Worm (Caenorhabditis elegans) whole organism, L4/young adult: ENCODE results near the gene rabr-1.

Experiments used
- W03F9.2 ChIP-seq: fragments of 150-350 bp; optimal IDR thresholded peaks from 2 replicates; lab custom pipeline; 2014; ENCODE audit warnings: missing biosample characterization, missing genetic modification characterization
- him-1 ChIP-seq: sonication (generic microtip); optimal IDR thresholded peaks from 2 replicates; lab custom pipeline; 2016; ENCODE audit warnings: missing genotype, missing genetic modification reagents, missing genetic modification characterization, missing compliant biosample characterization

DNA sequence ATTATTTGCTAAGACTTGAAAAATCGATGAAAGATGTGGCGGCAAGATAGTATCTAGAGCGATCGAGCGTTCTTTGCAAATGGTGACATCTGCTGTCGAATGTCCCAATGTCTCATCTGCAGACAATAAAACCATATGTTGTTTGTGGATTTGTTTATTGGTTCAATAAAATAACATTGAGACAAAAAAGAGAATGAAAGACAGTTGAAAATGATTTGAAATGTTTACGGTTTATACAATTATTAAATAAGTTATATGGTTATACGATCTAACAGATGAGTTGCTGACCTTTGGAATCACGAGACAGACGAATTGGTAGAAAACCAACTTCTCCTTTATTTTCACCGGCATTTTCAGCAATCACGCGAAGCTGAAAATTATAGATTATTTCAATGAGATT, 22.4 kb upstream of the rabr-1 start, which contains the start of gene R04B3.2:
- TF ChIP-seq W03F9.2 (no peak), him-1 (tag; lab: Kevin White, UChicago) (no peak)
